Fruit fly (Drosophila melanogaster): ENCODE measurements around the gene CG4829.
A peak's percentile ranks its signal among the peaks of the same experiment; 100 is the strongest.

Gene CG4829

dm6 chrX:16800530-16801027 is 10.9 kb upstream of the CG4829 start, which contains the start of the genes CG9132 and CG4789 (continued):
- TF ChIP-seq Fer2 (tag; optimal IDR thresholded peaks at IDR 0.05) (no peak), CG2712 (tag; optimal IDR thresholded peaks at IDR 0.05) (peak; percentile 11), CG9932 (GFP tag; IDR thresholded peaks at IDR 0.05) (no peak), CG13123 (GFP tag; optimal IDR thresholded peaks at IDR 0.05) (no peak), Opbp (GFP tag; IDR thresholded peaks at IDR 0.05; ENCODE audit: partially characterized antibody) (no peak), CG1529 (GFP tag; optimal IDR thresholded peaks at IDR 0.05) (no peak), cwo (GFP tag; optimal IDR thresholded peaks at IDR 0.05) (no peak), Nf-YA (GFP tag; IDR thresholded peaks at IDR 0.05) (no peak), CG11560 (tag; IDR thresholded peaks at IDR 0.05) (no peak), dmrt11E (tag; optimal IDR thresholded peaks at IDR 0.05) (no peak), CG14710 (tag; optimal IDR thresholded peaks at IDR 0.05) (peak; percentile 26), onecut (GFP tag; IDR thresholded peaks at IDR 0.05) (no peak), CG10209 (GFP tag; optimal IDR thresholded peaks at IDR 0.05) (no peak), CG8388 (GFP tag; optimal IDR thresholded peaks at IDR 0.05) (no peak), CG13296 (GFP tag; optimal IDR thresholded peaks at IDR 0.05) (no peak), slou (GFP tag; optimal IDR thresholded peaks at IDR 0.05) (no peak), CG13287 (GFP tag; IDR thresholded peaks at IDR 0.05; ENCODE audit: partially characterized antibody) (peak; percentile 43; the same call in 1 of the 2 replicates), CG12104 (GFP tag; optimal IDR thresholded peaks at IDR 0.05) (no peak), BEAF-32 (GFP tag; optimal IDR thresholded peaks at IDR 0.05) (peak; percentile 61), knrl (GFP tag; IDR thresholded peaks at IDR 0.05; ENCODE audit: partially characterized antibody) (0 out of 3 replicates have a peak, but pooled peaks have one; percentile 31), Fer1 (GFP tag; optimal IDR thresholded peaks at IDR 0.05) (no peak), cad (GFP tag; optimal IDR thresholded peaks at IDR 0.05) (no peak), Sin3A (optimal IDR thresholded peaks at IDR 0.05) (peak; percentile 28), al (GFP tag; IDR thresholded peaks at IDR 0.05) (no peak), CG18476 (GFP tag; optimal IDR thresholded peaks at IDR 0.05) (no peak), fd64A (GFP tag; optimal IDR thresholded peaks at IDR 0.05) (no peak), Mad (GFP tag; optimal IDR thresholded peaks at IDR 0.05) (no peak), sens (GFP tag) (peak; percentile 38), CG7556 (GFP tag; optimal IDR thresholded peaks at IDR 0.05) (no peak), CG30431 (GFP tag; optimal IDR thresholded peaks at IDR 0.05) (no peak), CG3995 (GFP tag; optimal IDR thresholded peaks at IDR 0.05) (no peak), CG1792 (GFP tag; optimal IDR thresholded peaks at IDR 0.05) (no peak), lmd (GFP tag; IDR thresholded peaks at IDR 0.05) (no peak), Dp (GFP tag; optimal IDR thresholded peaks at IDR 0.05) (peak; percentile 43), CG15269 (tag; optimal IDR thresholded peaks at IDR 0.05) (no peak), Myb (GFP tag; optimal IDR thresholded peaks at IDR 0.05) (no peak), CG9797 (GFP tag; optimal IDR thresholded peaks at IDR 0.05) (peak; percentile 71), z (GFP tag; IDR thresholded peaks at IDR 0.05) (no peak), CG16813 (GFP tag; IDR thresholded peaks at IDR 0.05; ENCODE audit: partially characterized antibody) (0 out of 3 replicates have a peak, but pooled peaks have one; percentile 24), org-1 (GFP tag; optimal IDR thresholded peaks at IDR 0.05) (no peak), Gsc (GFP tag; IDR thresholded peaks at IDR 0.05) (no peak), Optix (GFP tag; IDR thresholded peaks at IDR 0.05) (no peak), gcm2 (GFP tag; optimal IDR thresholded peaks at IDR 0.05) (no peak), NC2β (GFP tag; optimal IDR thresholded peaks at IDR 0.05) (no peak), CG7963 (GFP tag; IDR thresholded peaks at IDR 0.05; ENCODE audit: partially characterized antibody) (no peak), vnd (GFP tag; IDR thresholded peaks at IDR 0.05; ENCODE audit: partially characterized antibody) (no peak), CG17612 (GFP tag; IDR thresholded peaks at IDR 0.05) (no peak), br (optimal IDR thresholded peaks at IDR 0.05) (no peak), Sox100B (GFP tag; optimal IDR thresholded peaks at IDR 0.05) (no peak), dan (GFP tag; IDR thresholded peaks at IDR 0.05) (no peak), Tbp (GFP tag; optimal IDR thresholded peaks at IDR 0.05) (no peak), Doc3 (GFP tag; IDR thresholded peaks at IDR 0.05; ENCODE audit: partially characterized antibody) (no peak)

Measured in whole organism, embryonic.